Worm (Caenorhabditis elegans): ENCODE data around the gene C39B10.3.

The C39B10.3 gene

ce11 chrX:10443836-10444235 is at the start of gene C39B10.3:
Gene C39B10.3, plus strand, starts transcription at chrX:10444136.
- no peak for TF ChIP-seq unc-62 (GFP tag; optimal IDR thresholded peaks at IDR 0.05)

- TF ChIP-seq unc-62 (GFP tag; optimal IDR thresholded peaks at IDR 0.05): no peak
Observed at ce11 chrX:10394238-10394637, 49.7 kb upstream of the C39B10.3 start.

ce11 chrX:10395177-10395576 is 48.8 kb upstream of the C39B10.3 start:
- TF ChIP-seq unc-62 (GFP tag; optimal IDR thresholded peaks at IDR 0.05): no peak

- TF ChIP-seq unc-62 (GFP tag; optimal IDR thresholded peaks at IDR 0.05): no peak
Observed at ce11 chrX:10395668-10396067, 48.3 kb upstream of the C39B10.3 start.

ce11 chrX:10396509-10397292 is 47.2 kb upstream of the C39B10.3 start, which contains the start of gene pkn-1:
Gene pkn-1, plus strand, starts transcription at chrX:10397242.
- no peak for TF ChIP-seq unc-62 (GFP tag; optimal IDR thresholded peaks at IDR 0.05)

- no peak for TF ChIP-seq unc-62 (GFP tag; optimal IDR thresholded peaks at IDR 0.05)
Observed at ce11 chrX:10401118-10401517, 42.8 kb upstream of the C39B10.3 start.

ce11 chrX:10404051-10404450 is 39.9 kb upstream of the C39B10.3 start:
- no peak for TF ChIP-seq unc-62 (GFP tag; optimal IDR thresholded peaks at IDR 0.05)

ce11 chrX:10406203-10406602 is 37.7 kb upstream of the C39B10.3 start, which contains the start of gene gur-3:
Gene gur-3, minus strand, starts transcription at chrX:10406303.
- no peak for TF ChIP-seq unc-62 (GFP tag; optimal IDR thresholded peaks at IDR 0.05)

ce11 chrX:10406850-10407249 is 37.1 kb upstream of the C39B10.3 start, which contains the start of gene ZC504.1:
Gene ZC504.1, plus strand, starts transcription at chrX:10407150.
- no peak for TF ChIP-seq unc-62 (GFP tag; optimal IDR thresholded peaks at IDR 0.05)

- no peak for TF ChIP-seq unc-62 (GFP tag; optimal IDR thresholded peaks at IDR 0.05)
Observed at ce11 chrX:10410539-10410938, 33.4 kb upstream of the C39B10.3 start.

- no peak for TF ChIP-seq unc-62 (GFP tag; optimal IDR thresholded peaks at IDR 0.05)
Observed at ce11 chrX:10412425-10412824, 31.5 kb upstream of the C39B10.3 start, which contains the start of gene acr-8. Gene acr-8, plus strand, starts transcription at chrX:10412725.

ce11 chrX:10419743-10420142 is 24.2 kb upstream of the C39B10.3 start, which contains the start of gene cdk-11.2:
Gene cdk-11.2, minus strand, starts transcription at chrX:10419765.
- TF ChIP-seq unc-62 (GFP tag; optimal IDR thresholded peaks at IDR 0.05): no peak

ce11 chrX:10422714-10423113 is 21.2 kb upstream of the C39B10.3 start:
- TF ChIP-seq unc-62 (GFP tag; optimal IDR thresholded peaks at IDR 0.05): no peak

- TF ChIP-seq unc-62 (GFP tag; optimal IDR thresholded peaks at IDR 0.05): no peak
Observed at ce11 chrX:10424744-10425143, 19.2 kb upstream of the C39B10.3 start.

- TF ChIP-seq unc-62 (GFP tag; optimal IDR thresholded peaks at IDR 0.05): no peak
Observed at ce11 chrX:10428109-10428508, 15.8 kb upstream of the C39B10.3 start.

- TF ChIP-seq unc-62 (GFP tag; optimal IDR thresholded peaks at IDR 0.05): no peak
Observed at ce11 chrX:10428557-10428956, 15.4 kb upstream of the C39B10.3 start, which contains the start of gene mig-15. Gene mig-15, minus strand, starts transcription at chrX:10428657.

ce11 chrX:10429203-10429602 is 14.7 kb upstream of the C39B10.3 start:
- TF ChIP-seq unc-62 (GFP tag; optimal IDR thresholded peaks at IDR 0.05): no peak
